Worm (Caenorhabditis elegans) whole organism, L2 larva: ENCODE data around the gene ifet-1.

Experiments used
- F13H6.1 ChIP-seq: sonication (generic microtip); optimal IDR thresholded peaks from 2 replicates; lab custom pipeline; 2016; ENCODE audit warnings: missing genetic modification characterization, missing compliant biosample characterization
- ama-1 ChIP-seq: fragments of 150-350 bp; optimal IDR thresholded peaks from 2 replicates; lab custom pipeline; 2018; ENCODE audit warnings: inconsistent platforms
- blmp-1 ChIP-seq: sonication (generic microtip); optimal IDR thresholded peaks from 2 replicates; lab custom pipeline; 2017; ENCODE audit warnings: missing genetic modification characterization, mild to moderate bottlenecking, missing compliant biosample characterization, antibody characterized with exemption, moderate library complexity; ENCODE audit not compliant: insufficient read depth
- elt-1 ChIP-seq: fragments of 150-350 bp; optimal IDR thresholded peaks from 2 replicates; lab custom pipeline; 2014; ENCODE audit warnings: missing biosample characterization, missing genetic modification characterization
- mbf-1 ChIP-seq: sonication (generic microtip); optimal IDR thresholded peaks from 2 replicates; lab custom pipeline; 2017; ENCODE audit warnings: missing biosample characterization, missing genetic modification characterization
- nhr-11 ChIP-seq: fragments of 150-350 bp; optimal IDR thresholded peaks from 2 replicates; lab custom pipeline; 2014; ENCODE audit warnings: missing biosample characterization, missing genetic modification characterization
- nhr-237 ChIP-seq: fragments of 150-350 bp; optimal IDR thresholded peaks from 2 replicates; lab custom pipeline; 2014; ENCODE audit warnings: missing biosample characterization, missing genetic modification characterization
- nhr-6 ChIP-seq: fragments of 150-350 bp; optimal IDR thresholded peaks from 2 replicates; lab custom pipeline; 2014; ENCODE audit warnings: missing biosample characterization, missing genetic modification characterization
- sem-4 ChIP-seq: fragments of 150-350 bp; optimal IDR thresholded peaks from 2 replicates; lab custom pipeline; 2014; ENCODE audit warnings: missing biosample characterization, missing genetic modification reagents, missing genetic modification characterization
- snpc-4 ChIP-seq: fragments of 150-350 bp; optimal IDR thresholded peaks from 2 replicates; lab custom pipeline; 2014; ENCODE audit warnings: missing biosample characterization, missing genetic modification characterization
- unc-39 ChIP-seq: fragments of 150-350 bp; optimal IDR thresholded peaks from 2 replicates; lab custom pipeline; 2014; ENCODE audit warnings: missing biosample characterization, missing genetic modification characterization
- unc-62 ChIP-seq: fragments of 150-350 bp; optimal IDR thresholded peaks from 2 replicates; lab custom pipeline; 2014; ENCODE audit warnings: missing biosample characterization, missing genetic modification reagents, missing genetic modification characterization
- ztf-11 ChIP-seq: sonication (generic microtip); optimal IDR thresholded peaks from 2 replicates; lab custom pipeline; 2017; ENCODE audit warnings: missing biosample characterization, missing genetic modification characterization
- ztf-4 ChIP-seq: fragments of 150-350 bp; optimal IDR thresholded peaks from 2 replicates; lab custom pipeline; 2014; ENCODE audit warnings: missing biosample characterization, missing genetic modification characterization

DNA sequence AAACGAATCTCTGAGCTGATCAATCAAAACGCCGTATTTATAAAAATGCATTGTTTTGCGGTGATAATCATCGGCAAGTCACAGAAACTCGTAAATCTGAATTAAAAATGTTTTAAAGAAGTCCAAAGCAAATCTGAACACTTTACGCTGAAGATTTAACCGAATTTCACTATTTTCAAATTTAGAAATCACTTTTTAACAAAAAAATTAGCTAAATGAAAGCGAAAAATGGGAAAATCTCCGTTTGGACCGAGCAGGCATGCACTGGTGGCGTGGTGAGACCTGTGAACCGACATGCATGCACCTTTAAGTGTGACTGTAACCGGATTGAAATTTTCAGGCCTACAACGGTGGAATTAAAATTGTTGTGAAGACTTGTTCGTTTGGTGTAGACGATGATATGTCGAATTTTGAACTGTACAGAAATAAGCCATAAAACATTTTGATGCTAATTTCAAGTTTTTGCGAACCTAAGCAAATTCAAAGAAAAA is 35.4 kb downstream of the ifet-1 start, which contains the start of gene C28A5.2:
- no peak for TF ChIP-seq snpc-4 (tag; lab: Kevin White, UChicago)
- no peak for TF ChIP-seq nhr-237 (tag; lab: Kevin White, UChicago)
- TF ChIP-seq mbf-1 (tag; lab: Kevin White, UChicago) = no peak
- TF ChIP-seq ztf-4 (tag; lab: Kevin White, UChicago) = no peak
- no peak for TF ChIP-seq blmp-1 (tag; lab: Kevin White, UChicago)
- TF ChIP-seq elt-1 (tag; lab: Kevin White, UChicago) = no peak
- TF ChIP-seq unc-39 (tag; lab: Kevin White, UChicago) = no peak
- no peak for TF ChIP-seq nhr-6 (tag; lab: Kevin White, UChicago)
- TF ChIP-seq ama-1 (lab: Kevin White, UChicago) = no peak
- TF ChIP-seq sem-4 (tag; lab: Kevin White, UChicago) = no peak
- no peak for TF ChIP-seq F13H6.1
- no peak for TF ChIP-seq unc-62 (GFP tag; lab: Kevin White, UChicago)
- no peak for TF ChIP-seq nhr-11 (tag; lab: Kevin White, UChicago)
- no peak for TF ChIP-seq ztf-11 (tag; lab: Kevin White, UChicago)
